Fruit fly (Drosophila melanogaster) S2 (cell line): Measurements from ENCODE around the gene Gnpat.

Experiments used
- CG8478 ChIP-seq: fragments of >200 bp; optimal IDR thresholded peaks from 2 replicates; lab custom pipeline; 2018
- CTCF ChIP-seq, 2 experiments: fragments of >200 bp; optimal IDR thresholded peaks; 2 replicates each; lab custom pipeline; 2018

DNA sequence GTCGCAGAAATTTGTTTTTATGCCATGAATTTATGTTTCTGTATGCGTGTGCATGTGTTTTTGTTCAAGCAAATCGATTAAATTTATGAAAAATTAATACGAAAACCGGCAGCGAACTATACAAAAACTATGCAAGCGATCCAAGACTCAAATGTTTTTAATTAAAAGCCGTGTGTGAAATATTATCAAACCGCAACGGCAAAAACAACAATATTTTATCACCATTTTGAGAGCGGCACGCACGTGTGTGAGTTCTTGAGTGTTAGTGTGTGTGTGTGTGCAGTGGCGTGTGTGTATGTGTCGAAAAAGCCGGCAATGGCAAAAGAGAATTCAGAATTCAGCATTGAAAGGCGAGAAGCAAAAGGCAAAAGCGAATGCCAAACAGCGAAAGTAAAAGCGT, 27.8 kb upstream of the Gnpat start:
- TF ChIP-seq CTCF (optimal IDR thresholded peaks at IDR 0.05; lab: Kevin White, UChicago) (no peak), CG8478 (lab: Kevin White, UChicago) (no peak)
